Worm (Caenorhabditis elegans): Measurements from ENCODE around the gene gck-3.

gck-3 gene

ce11 chrV:17947266-17947665, 19.4 kb downstream of the gck-3 start:
- peak; percentile 73 for TF ChIP-seq tbp1 (GFP tag; optimal IDR thresholded peaks at IDR 0.05)
- no peak for TF ChIP-seq chd-7 (tag; optimal IDR thresholded peaks at IDR 0.05)
- TF ChIP-seq lin-35 (GFP tag; optimal IDR thresholded peaks at IDR 0.05) = no peak
- TF ChIP-seq hrde-1 (tag; optimal IDR thresholded peaks at IDR 0.05; ENCODE audit: borderline replicate concordance) = no peak
- no peak for TF ChIP-seq rpc-1 (optimal IDR thresholded peaks at IDR 0.05)
- peak; percentile 63 for TF ChIP-seq rpc-1 (tag; optimal IDR thresholded peaks at IDR 0.05)
- no peak for TF ChIP-seq cebp-1 (GFP tag; IDR thresholded peaks at IDR 0.05)
- no peak for TF ChIP-seq cebp-1 (tag; optimal IDR thresholded peaks at IDR 0.05)
- no peak for TF ChIP-seq ekl-4 (GFP tag; IDR thresholded peaks at IDR 0.05)

- TF ChIP-seq hmg-20 (GFP tag; IDR thresholded peaks at IDR 0.05) = no peak
- no peak for TF ChIP-seq Y79H2A.3 (GFP tag; conservative IDR thresholded peaks at IDR 0.05)
- no peak for TF ChIP-seq mcd-1 (GFP tag; IDR thresholded peaks at IDR 0.05)
- TF ChIP-seq F37B4.10 (GFP tag; IDR thresholded peaks at IDR 0.05) = no peak
- peak; percentile 56; the same call in 1 of the 2 replicates for TF ChIP-seq egrh-3 (GFP tag; IDR thresholded peaks at IDR 0.05)
- TF ChIP-seq dox-1 (GFP tag; IDR thresholded peaks at IDR 0.05) = no peak
- no peak for TF ChIP-seq F10E7.11 (tag; optimal IDR thresholded peaks at IDR 0.05)
- 0 out of 2 replicates have a peak, but pooled peaks have one; percentile 12 for TF ChIP-seq lin-26 (GFP tag; IDR thresholded peaks at IDR 0.05)
- TF ChIP-seq F55B11.4 (tag; optimal IDR thresholded peaks at IDR 0.05; ENCODE audit: borderline replicate concordance, insufficient read depth) = no peak
- 0 out of 2 replicates have a peak, but pooled peaks have one; percentile 6 for TF ChIP-seq zfh-2 (GFP tag; conservative IDR thresholded peaks at IDR 0.05)
- TF ChIP-seq Y67H2A.10 (GFP tag; conservative IDR thresholded peaks at IDR 0.05) = no peak
- TF ChIP-seq Y53F4B.3 (GFP tag; IDR thresholded peaks at IDR 0.05) = no peak
- TF ChIP-seq let-526 (GFP tag; IDR thresholded peaks at IDR 0.05) = no peak
Measured at ce11 chrV:17945460-17945859, 21.2 kb downstream of the gck-3 start.

- TF ChIP-seq pbrm-1 (GFP tag; IDR thresholded peaks at IDR 0.05) (no peak), F22D6.2 (tag; optimal IDR thresholded peaks at IDR 0.05) (no peak), Y79H2A.3 (GFP tag; conservative IDR thresholded peaks at IDR 0.05) (no peak), ceh-79 (tag; optimal IDR thresholded peaks at IDR 0.05) (no peak), F10E7.11 (tag; optimal IDR thresholded peaks at IDR 0.05) (no peak), zfh-2 (GFP tag; conservative IDR thresholded peaks at IDR 0.05) (0 out of 2 replicates have a peak, but pooled peaks have one; percentile 6), F49E8.2 (tag; optimal IDR thresholded peaks at IDR 0.05; ENCODE audit: insufficient read depth) (no peak), ceh-58 (GFP tag; IDR thresholded peaks at IDR 0.05) (no peak), cebp-1 (GFP tag; IDR thresholded peaks at IDR 0.05) (no peak), cebp-1 (tag; optimal IDR thresholded peaks at IDR 0.05) (no peak), snpc-1.1 (tag; optimal IDR thresholded peaks at IDR 0.05; ENCODE audit: insufficient read depth) (no peak), die-1 (tag; optimal IDR thresholded peaks at IDR 0.05) (no peak), egrh-3 (GFP tag; IDR thresholded peaks at IDR 0.05) (peak; percentile 69; the same call in 1 of the 2 replicates), unc-62 (GFP tag; optimal IDR thresholded peaks at IDR 0.05) (no peak)
Measured at ce11 chrV:17944849-17945452, 21.7 kb downstream of the gck-3 start.

ce11 chrV:17943877-17944472, 22.7 kb downstream of the gck-3 start:
- TF ChIP-seq Y79H2A.3 (GFP tag; conservative IDR thresholded peaks at IDR 0.05) (no peak), aptf-2 (GFP tag; conservative IDR thresholded peaks at IDR 0.05) (no peak), rec-8 (tag; optimal IDR thresholded peaks at IDR 0.05) (no peak), egrh-3 (GFP tag; IDR thresholded peaks at IDR 0.05) (peak; percentile 74), snpc-1.3 (tag; optimal IDR thresholded peaks at IDR 0.05; ENCODE audit: insufficient read depth) (no peak), hmg-20 (GFP tag; IDR thresholded peaks at IDR 0.05) (no peak), F37B4.10 (GFP tag; IDR thresholded peaks at IDR 0.05) (0 out of 2 replicates have a peak, but pooled peaks have one; percentile 23), zfh-2 (GFP tag; conservative IDR thresholded peaks at IDR 0.05) (peak; percentile 85), bed-1 (GFP tag; IDR thresholded peaks at IDR 0.05) (0 out of 2 replicates have a peak, but pooled peaks have one; percentile 61), madf-3 (GFP tag; IDR thresholded peaks at IDR 0.05) (0 out of 2 replicates have a peak, but pooled peaks have one; percentile 9), nhr-27 (tag; optimal IDR thresholded peaks at IDR 0.05) (no peak)

Data from whole organism, young adult.